Fruit fly (Drosophila melanogaster) whole organism, embryonic: ENCODE data around the gene CG7094.

Experiments used
- Adf1 ChIP-seq: fragments of 200-800 bp; sonication (Bioruptor generic); IDR thresholded peaks from 2 replicates; pipeline ENCODE4 v1.3.6; 2022; ENCODE audit warnings: missing biosample characterization, missing genetic modification characterization
- CG10267 ChIP-seq: fragments of 200-800 bp; sonication (Bioruptor generic); optimal IDR thresholded peaks from 2 replicates; lab custom pipeline; 2018; ENCODE audit warnings: missing biosample characterization, mild to moderate bottlenecking, missing genetic modification characterization, moderate library complexity
- CG11696 ChIP-seq: fragments of 200-800 bp; sonication (Bioruptor generic); IDR thresholded peaks from 2 replicates; pipeline ENCODE4 v1.3.6; 2022; ENCODE audit warnings: missing biosample characterization, missing genetic modification characterization
- CG13894 ChIP-seq: fragments of 200-800 bp; sonication (Bioruptor generic); optimal IDR thresholded peaks from 3 replicates; lab custom pipeline; 2018; ENCODE audit warnings: missing biosample characterization, mild to moderate bottlenecking, missing genetic modification characterization, moderate library complexity
- CG14441 ChIP-seq: fragments of 200-800 bp; sonication (Bioruptor generic); IDR thresholded peaks from 2 replicates; pipeline ENCODE4 v1.3.6; 2022; ENCODE audit warnings: missing biosample characterization, missing genetic modification characterization
- CG14667 ChIP-seq: fragments of 200-800 bp; sonication (Bioruptor generic); IDR thresholded peaks from 2 replicates; pipeline ENCODE4 v1.3.6; 2022; ENCODE audit warnings: missing biosample characterization, missing genetic modification characterization
- CG1602 ChIP-seq: fragments of 200-800 bp; sonication (Bioruptor generic); optimal IDR thresholded peaks from 3 replicates; lab custom pipeline; 2016; ENCODE audit warnings: missing biosample characterization, missing genetic modification characterization
- CG1603 ChIP-seq: fragments of 200-800 bp; sonication (Bioruptor generic); optimal IDR thresholded peaks from 2 replicates; lab custom pipeline; 2019; ENCODE audit warnings: missing biosample characterization, mild to moderate bottlenecking, missing genetic modification characterization, moderate library complexity
- CG16813 ChIP-seq: fragments of 200-800 bp; sonication (Bioruptor generic); IDR thresholded peaks from 3 replicates; pipeline ENCODE4 v1.3.6; 2022; ENCODE audit warnings: missing biosample characterization, missing genetic modification characterization; ENCODE audit not compliant: partially characterized antibody
- CG17829 ChIP-seq: fragments of 200-800 bp; optimal IDR thresholded peaks from 2 replicates; lab custom pipeline; 2019; ENCODE audit warnings: missing biosample characterization, mild to moderate bottlenecking, missing genetic modification characterization, moderate library complexity
- CG2199 ChIP-seq: fragments of 200-800 bp; sonication (Bioruptor generic); IDR thresholded peaks from 3 replicates; pipeline ENCODE4 v1.3.6; 2022; ENCODE audit warnings: missing biosample characterization, missing genetic modification characterization
- CG30431 ChIP-seq: fragments of 200-800 bp; sonication (Bioruptor generic); optimal IDR thresholded peaks from 2 replicates; lab custom pipeline; 2017; ENCODE audit warnings: missing biosample characterization, missing genetic modification characterization
- CG31365 ChIP-seq: fragments of 200-800 bp; sonication (Bioruptor generic); optimal IDR thresholded peaks from 2 replicates; lab custom pipeline; 2018; ENCODE audit warnings: missing biosample characterization, mild to moderate bottlenecking, missing genetic modification characterization
- CG4360 ChIP-seq: fragments of 200-800 bp; sonication (Bioruptor generic); IDR thresholded peaks from 2 replicates; pipeline ENCODE4 v1.3.6; 2022; ENCODE audit warnings: missing biosample characterization, missing genetic modification characterization
- CG6683 ChIP-seq: fragments of 200-800 bp; sonication (Bioruptor generic); optimal IDR thresholded peaks from 2 replicates; lab custom pipeline; 2017; ENCODE audit warnings: missing biosample characterization, mild to moderate bottlenecking, missing genetic modification characterization, missing genetic modification reagents
- CG6689 ChIP-seq: fragments of 200-800 bp; sonication (Bioruptor generic); IDR thresholded peaks from 2 replicates; pipeline ENCODE4 v1.3.6; 2022; ENCODE audit warnings: missing biosample characterization, missing genetic modification characterization
- CG6791 ChIP-seq: fragments of 200-800 bp; sonication (Bioruptor generic); IDR thresholded peaks from 3 replicates; pipeline ENCODE4 v1.3.6; 2022; ENCODE audit warnings: missing biosample characterization, missing genetic modification characterization; ENCODE audit not compliant: partially characterized antibody
- CG7357 ChIP-seq: fragments of 200-800 bp; sonication (Bioruptor generic); IDR thresholded peaks from 3 replicates; pipeline ENCODE4 v1.3.6; 2022; ENCODE audit warnings: missing biosample characterization, missing genetic modification characterization
- CG9727 ChIP-seq: fragments of 200-800 bp; sonication (Bioruptor generic); optimal IDR thresholded peaks from 3 replicates; lab custom pipeline; 2017; ENCODE audit warnings: missing biosample characterization, mild to moderate bottlenecking, missing genetic modification characterization
- CG9797 ChIP-seq: fragments of 200-800 bp; sonication (Bioruptor generic); optimal IDR thresholded peaks from 3 replicates; lab custom pipeline; 2018; ENCODE audit warnings: missing biosample characterization, mild to moderate bottlenecking, missing genetic modification characterization
- CkIIα-i1 ChIP-seq: fragments of 200-800 bp; sonication (Bioruptor generic); IDR thresholded peaks from 2 replicates; pipeline ENCODE4 v1.3.6; 2022; ENCODE audit warnings: missing biosample characterization, missing genetic modification characterization
- Fer2 ChIP-seq: fragments of 200-800 bp; sonication (Bioruptor generic); optimal IDR thresholded peaks from 2 replicates; lab custom pipeline; 2018; ENCODE audit warnings: missing biosample characterization, mild to moderate bottlenecking, missing genetic modification characterization, moderate library complexity
- GATAe ChIP-seq: fragments of 200-800 bp; sonication (Bioruptor generic); conservative IDR thresholded peaks from 2 replicates; pipeline ENCODE4 v1.3.6; 2022; ENCODE audit warnings: missing biosample characterization, missing genetic modification characterization
- Hr78 ChIP-seq, 2 experiments: fragments of 200-800 bp in 1 of 2; fragments of >200 bp in 1 of 2; sonication (Bioruptor generic) in 1 of 2; optimal IDR thresholded peaks; 2 replicates each; lab custom pipeline; 2017 to 2019; ENCODE audit warnings: missing biosample characterization in 2 of 2, missing genetic modification characterization in 2 of 2, mild to moderate bottlenecking in 1 of 2, moderate library complexity in 1 of 2
- Nf-YA ChIP-seq: fragments of 200-800 bp; sonication (Bioruptor generic); IDR thresholded peaks from 2 replicates; pipeline ENCODE4 v1.3.6; 2022; ENCODE audit warnings: missing biosample characterization, missing genetic modification characterization
- Opbp ChIP-seq: fragments of 200-800 bp; sonication (Bioruptor generic); IDR thresholded peaks from 3 replicates; pipeline ENCODE4 v1.3.6; 2022; ENCODE audit warnings: missing biosample characterization, missing genetic modification characterization; ENCODE audit not compliant: partially characterized antibody
- Six4 ChIP-seq: fragments of 200-800 bp; sonication (Bioruptor generic); optimal IDR thresholded peaks from 2 replicates; lab custom pipeline; 2016; ENCODE audit warnings: missing biosample characterization, missing genetic modification characterization
- Sox102F ChIP-seq: fragments of 200-800 bp; sonication (Bioruptor generic); optimal IDR thresholded peaks from 2 replicates; lab custom pipeline; 2018; ENCODE audit warnings: missing biosample characterization, mild to moderate bottlenecking, missing genetic modification characterization, moderate library complexity
- ab ChIP-seq: fragments of 200-800 bp; sonication (Bioruptor generic); optimal IDR thresholded peaks from 2 replicates; lab custom pipeline; 2016; ENCODE audit warnings: missing biosample characterization, missing genetic modification characterization
- ash1 ChIP-seq: fragments of 200-800 bp; sonication (Bioruptor generic); optimal IDR thresholded peaks from 2 replicates; lab custom pipeline; 2018; ENCODE audit warnings: missing biosample characterization, mild to moderate bottlenecking, missing genetic modification characterization
- bowl ChIP-seq: fragments of 200-800 bp; sonication (Bioruptor generic); IDR thresholded peaks from 2 replicates; pipeline ENCODE4 v1.3.6; 2022; ENCODE audit warnings: missing biosample characterization, missing genetic modification characterization
- br ChIP-seq: fragments of >200 bp; optimal IDR thresholded peaks from 2 replicates; lab custom pipeline; 2017
- cas ChIP-seq: fragments of 200-800 bp; sonication (Bioruptor generic); IDR thresholded peaks from 2 replicates; pipeline ENCODE4 v1.3.6; 2022; ENCODE audit warnings: missing biosample characterization, missing genetic modification characterization
- cg ChIP-seq: fragments of 200-800 bp; sonication (Bioruptor generic); optimal IDR thresholded peaks from 3 replicates; lab custom pipeline; 2019; ENCODE audit warnings: missing biosample characterization, mild to moderate bottlenecking, missing genetic modification characterization, moderate library complexity
- chif ChIP-seq, 2 experiments: fragments of 200-800 bp; sonication (Bioruptor generic); optimal IDR thresholded peaks; 3 replicates each; lab custom pipeline; 2016; ENCODE audit warnings: missing biosample characterization in 2 of 2, missing genetic modification characterization in 2 of 2
- chinmo ChIP-seq: fragments of 200-800 bp; sonication (Bioruptor generic); IDR thresholded peaks from 4 replicates; pipeline ENCODE4 v1.3.6; 2022; ENCODE audit warnings: missing biosample characterization, missing genetic modification characterization; ENCODE audit not compliant: partially characterized antibody
- crol ChIP-seq: fragments of 200-800 bp; sonication (Bioruptor generic); IDR thresholded peaks from 2 replicates; pipeline ENCODE4 v1.3.6; 2022; ENCODE audit warnings: missing biosample characterization, missing genetic modification characterization
- crp ChIP-seq, 2 experiments: fragments of 200-800 bp; sonication (Bioruptor generic); optimal IDR thresholded peaks; 2 replicates in 1 of 2; 3 replicates in 1 of 2; lab custom pipeline; 2017; ENCODE audit warnings: missing biosample characterization in 2 of 2, missing genetic modification characterization in 2 of 2, mild to moderate bottlenecking in 1 of 2, moderate library complexity in 1 of 2
- dan ChIP-seq: fragments of 200-800 bp; sonication (Bioruptor generic); IDR thresholded peaks from 2 replicates; pipeline ENCODE4 v1.3.6; 2022; ENCODE audit warnings: missing biosample characterization, missing genetic modification characterization
- jumu ChIP-seq: fragments of 200-800 bp; sonication (Bioruptor generic); optimal IDR thresholded peaks from 3 replicates; lab custom pipeline; 2016; ENCODE audit warnings: missing biosample characterization, missing genetic modification characterization
- kay ChIP-seq: fragments of 200-800 bp; sonication (Bioruptor generic); optimal IDR thresholded peaks from 2 replicates; lab custom pipeline; 2016; ENCODE audit warnings: missing biosample characterization, missing genetic modification characterization
- nau ChIP-seq: fragments of 200-800 bp; sonication (Bioruptor generic); optimal IDR thresholded peaks from 3 replicates; lab custom pipeline; 2017; ENCODE audit warnings: missing biosample characterization, mild to moderate bottlenecking, missing genetic modification characterization, missing genetic modification reagents
- nmo ChIP-seq: fragments of 200-800 bp; sonication (Bioruptor generic); optimal IDR thresholded peaks from 2 replicates; lab custom pipeline; 2018; ENCODE audit warnings: missing biosample characterization, mild to moderate bottlenecking, missing genetic modification characterization, moderate library complexity
- p53 ChIP-seq: fragments of 200-800 bp; sonication (Bioruptor generic); optimal IDR thresholded peaks from 2 replicates; lab custom pipeline; 2016; ENCODE audit warnings: missing biosample characterization, missing genetic modification characterization
- pros ChIP-seq: fragments of 200-800 bp; sonication (Bioruptor generic); optimal IDR thresholded peaks from 3 replicates; lab custom pipeline; 2019; ENCODE audit warnings: missing biosample characterization, mild to moderate bottlenecking, missing genetic modification characterization, moderate library complexity
- psq ChIP-seq: fragments of 200-800 bp; sonication (Bioruptor generic); optimal IDR thresholded peaks from 2 replicates; lab custom pipeline; 2017; ENCODE audit warnings: missing biosample characterization, missing genetic modification characterization
- scrt ChIP-seq: fragments of 200-800 bp; sonication (Bioruptor generic); optimal IDR thresholded peaks from 2 replicates; lab custom pipeline; 2018; ENCODE audit warnings: missing biosample characterization, mild to moderate bottlenecking, missing genetic modification characterization, moderate library complexity
- sima ChIP-seq: fragments of 200-800 bp; sonication (Bioruptor generic); optimal IDR thresholded peaks from 2 replicates; lab custom pipeline; 2016; ENCODE audit warnings: missing biosample characterization, missing genetic modification characterization
- sna ChIP-seq: fragments of 200-800 bp; sonication (Bioruptor generic); IDR thresholded peaks from 2 replicates; pipeline ENCODE4 v1.3.6; 2022; ENCODE audit warnings: missing biosample characterization, missing genetic modification characterization; ENCODE audit not compliant: partially characterized antibody
- twi ChIP-seq: fragments of 200-800 bp; optimal IDR thresholded peaks from 2 replicates; lab custom pipeline; 2019; ENCODE audit warnings: missing biosample characterization, mild to moderate bottlenecking, missing genetic modification characterization, moderate library complexity
- usp ChIP-seq: fragments of >200 bp; optimal IDR thresholded peaks from 2 replicates; lab custom pipeline; 2017; ENCODE audit warnings: missing biosample characterization, missing genetic modification characterization
- zfh2 ChIP-seq: fragments of 200-800 bp; sonication (Bioruptor generic); optimal IDR thresholded peaks from 2 replicates; lab custom pipeline; 2016; ENCODE audit warnings: missing biosample characterization, missing genetic modification characterization

CG7094 gene

dm6 chr2L:17559275-17559674, 3.7 kb upstream of the CG7094 start:
- TF ChIP-seq dan (GFP tag; lab: Robert Waterston, UW) (no peak), zfh2 (GFP tag; lab: Kevin White, UChicago) (no peak), Opbp (GFP tag; lab: Robert Waterston, UW) (no peak), CG11696 (GFP tag; lab: Robert Waterston, UW) (no peak), bowl (GFP tag; lab: Robert Waterston, UW) (no peak), ab (GFP tag; lab: Kevin White, UChicago) (no peak), Six4 (GFP tag; lab: Kevin White, UChicago) (no peak), pros (peak; percentile 9), sna (GFP tag; lab: Robert Waterston, UW) (no peak), usp (GFP tag; lab: Kevin White, UChicago) (no peak), CG16813 (GFP tag; lab: Robert Waterston, UW) (no peak), p53 (GFP tag; lab: Kevin White, UChicago) (no peak), CG7357 (GFP tag; lab: Robert Waterston, UW) (no peak), psq (GFP tag; lab: Kevin White, UChicago) (no peak), CG6683 (no peak), kay (GFP tag; lab: Kevin White, UChicago) (no peak), GATAe (GFP tag; lab: Robert Waterston, UW) (no peak), CG9727 (no peak), CG9797 (no peak), CG13894 (tag; lab: Kevin White, UChicago) (peak; percentile 29), chif (GFP tag; optimal IDR thresholded peaks at IDR 0.05; lab: Kevin White, UChicago) (no peak), Sox102F (no peak), jumu (GFP tag; lab: Kevin White, UChicago) (no peak), CG10267 (no peak), CG31365 (tag; lab: Kevin White, UChicago) (no peak), crp (GFP tag; optimal IDR thresholded peaks at IDR 0.05; lab: Kevin White, UChicago) (no peak), CG14667 (GFP tag; lab: Robert Waterston, UW) (no peak), br (lab: Kevin White, UChicago) (no peak), CG6791 (GFP tag; lab: Robert Waterston, UW) (no peak), CG2199 (GFP tag; lab: Robert Waterston, UW) (no peak), Hr78 (GFP tag; optimal IDR thresholded peaks at IDR 0.05; lab: Kevin White, UChicago) (no peak), cas (GFP tag; lab: Robert Waterston, UW) (no peak), twi (tag; lab: Kevin White, UChicago) (no peak), CG4360 (GFP tag; lab: Robert Waterston, UW) (peak; percentile 77), CG1602 (GFP tag; lab: Kevin White, UChicago) (no peak), CG14441 (GFP tag; lab: Robert Waterston, UW) (no peak), CkIIα-i1 (GFP tag; lab: Robert Waterston, UW) (no peak), CG6689 (GFP tag; lab: Robert Waterston, UW) (no peak), chinmo (GFP tag; lab: Robert Waterston, UW) (no peak), ash1 (GFP tag; lab: Kevin White, UChicago) (no peak), CG17829 (tag; lab: Kevin White, UChicago) (no peak), CG1603 (no peak), crol (GFP tag; lab: Robert Waterston, UW) (peak; percentile 87), sima (GFP tag; lab: Kevin White, UChicago) (no peak), nmo (no peak), Nf-YA (GFP tag; lab: Robert Waterston, UW) (no peak), scrt (GFP tag; lab: Kevin White, UChicago) (peak; percentile 60), cg (peak; percentile 28), Fer2 (no peak), nau (GFP tag; lab: Kevin White, UChicago) (no peak), Adf1 (GFP tag; lab: Robert Waterston, UW) (peak; percentile 85), CG30431 (GFP tag; lab: Kevin White, UChicago) (no peak)
